Fruit fly (Drosophila melanogaster) whole organism, embryonic: ENCODE data around the gene CG31103.

Source experiments
- BEAF-32 ChIP-seq: fragments of 200-800 bp; sonication (Bioruptor generic); optimal IDR thresholded peaks from 3 replicates; lab custom pipeline; 2017; ENCODE audit warnings: missing biosample characterization, missing genetic modification characterization, mild to moderate bottlenecking, moderate library complexity, missing genetic modification reagents
- CG10147 ChIP-seq: fragments of 200-800 bp; sonication (Bioruptor generic); optimal IDR thresholded peaks from 2 replicates; lab custom pipeline; 2019; ENCODE audit warnings: missing biosample characterization, mild to moderate bottlenecking, missing genetic modification characterization, moderate library complexity
- CG10979 ChIP-seq: fragments of 200-800 bp; sonication (Bioruptor generic); optimal IDR thresholded peaks from 2 replicates; lab custom pipeline; 2018; ENCODE audit warnings: missing biosample characterization, mild to moderate bottlenecking, missing genetic modification characterization, moderate library complexity
- CG12219 ChIP-seq: fragments of 200-800 bp; sonication (Bioruptor generic); optimal IDR thresholded peaks from 3 replicates; lab custom pipeline; 2018; ENCODE audit warnings: missing biosample characterization, mild to moderate bottlenecking, missing genetic modification characterization
- CG13287 ChIP-seq: fragments of 200-800 bp; sonication (Bioruptor generic); IDR thresholded peaks from 2 replicates; pipeline ENCODE4 v1.3.6; 2022; ENCODE audit warnings: missing biosample characterization, missing genetic modification characterization; ENCODE audit not compliant: partially characterized antibody
- CG14860 ChIP-seq: fragments of 200-800 bp; sonication (Bioruptor generic); IDR thresholded peaks from 3 replicates; pipeline ENCODE4 v1.3.6; 2022; ENCODE audit warnings: missing biosample characterization, missing genetic modification characterization; ENCODE audit not compliant: partially characterized antibody
- CG15479 ChIP-seq: fragments of 200-800 bp; sonication (Bioruptor generic); optimal IDR thresholded peaks from 3 replicates; lab custom pipeline; 2019; ENCODE audit warnings: missing biosample characterization, mild to moderate bottlenecking, missing genetic modification characterization, moderate library complexity
- CG17802 ChIP-seq: fragments of 200-800 bp; sonication (Bioruptor generic); optimal IDR thresholded peaks from 2 replicates; lab custom pipeline; 2018; ENCODE audit warnings: missing biosample characterization, mild to moderate bottlenecking, missing genetic modification characterization, moderate library complexity
- CG17912 ChIP-seq: fragments of 200-800 bp; sonication (Bioruptor generic); optimal IDR thresholded peaks from 2 replicates; lab custom pipeline; 2018; ENCODE audit warnings: missing biosample characterization, mild to moderate bottlenecking, missing genetic modification characterization
- CG2712 ChIP-seq: fragments of 200-800 bp; optimal IDR thresholded peaks from 3 replicates; lab custom pipeline; 2019; ENCODE audit warnings: missing biosample characterization, mild to moderate bottlenecking, missing genetic modification characterization, moderate library complexity
- CG33213 ChIP-seq: fragments of 200-800 bp; sonication (Bioruptor generic); optimal IDR thresholded peaks from 3 replicates; lab custom pipeline; 2016; ENCODE audit warnings: missing biosample characterization, missing genetic modification characterization
- CG3847 ChIP-seq: fragments of 200-800 bp; sonication (Bioruptor generic); IDR thresholded peaks from 2 replicates; pipeline ENCODE4 v1.3.6; 2022; ENCODE audit warnings: missing biosample characterization, missing genetic modification characterization
- CG4617 ChIP-seq: fragments of 200-800 bp; sonication (Bioruptor generic); optimal IDR thresholded peaks from 3 replicates; lab custom pipeline; 2016; ENCODE audit warnings: missing biosample characterization, missing genetic modification characterization, borderline replicate concordance
- CG6689 ChIP-seq: fragments of 200-800 bp; sonication (Bioruptor generic); IDR thresholded peaks from 2 replicates; pipeline ENCODE4 v1.3.6; 2022; ENCODE audit warnings: missing biosample characterization, missing genetic modification characterization
- CG6791 ChIP-seq: fragments of 200-800 bp; sonication (Bioruptor generic); IDR thresholded peaks from 3 replicates; pipeline ENCODE4 v1.3.6; 2022; ENCODE audit warnings: missing biosample characterization, missing genetic modification characterization; ENCODE audit not compliant: partially characterized antibody
- CG7357 ChIP-seq: fragments of 200-800 bp; sonication (Bioruptor generic); IDR thresholded peaks from 3 replicates; pipeline ENCODE4 v1.3.6; 2022; ENCODE audit warnings: missing biosample characterization, missing genetic modification characterization
- CG7745 ChIP-seq: fragments of 200-800 bp; sonication (Bioruptor generic); optimal IDR thresholded peaks from 2 replicates; lab custom pipeline; 2018; ENCODE audit warnings: missing biosample characterization, mild to moderate bottlenecking, missing genetic modification characterization, moderate library complexity
- CG9609 ChIP-seq: fragments of 200-800 bp; sonication (Bioruptor generic); optimal IDR thresholded peaks from 3 replicates; lab custom pipeline; 2016; ENCODE audit warnings: missing biosample characterization, missing genetic modification characterization
- CG9797 ChIP-seq: fragments of 200-800 bp; sonication (Bioruptor generic); optimal IDR thresholded peaks from 3 replicates; lab custom pipeline; 2018; ENCODE audit warnings: missing biosample characterization, mild to moderate bottlenecking, missing genetic modification characterization
- D ChIP-seq, 2 experiments: fragments of 200-800 bp in 1 of 2; fragments of >200 bp in 1 of 2; sonication (Bioruptor generic) in 1 of 2; optimal IDR thresholded peaks; 2 replicates in 1 of 2; 3 replicates in 1 of 2; lab custom pipeline; 2017; ENCODE audit warnings: mild to moderate bottlenecking in 1 of 2, missing biosample characterization in 1 of 2, missing genetic modification characterization in 1 of 2, missing genetic modification reagents in 1 of 2
- Dp ChIP-seq: fragments of 200-800 bp; sonication (Bioruptor generic); optimal IDR thresholded peaks from 2 replicates; lab custom pipeline; 2018; ENCODE audit warnings: missing biosample characterization, mild to moderate bottlenecking, missing genetic modification characterization, moderate library complexity
- HmgZ ChIP-seq: fragments of 200-800 bp; sonication (Bioruptor generic); optimal IDR thresholded peaks from 2 replicates; lab custom pipeline; 2018; ENCODE audit warnings: missing biosample characterization, mild to moderate bottlenecking, missing genetic modification characterization
- Scr ChIP-seq: fragments of 200-800 bp; sonication (Bioruptor generic); IDR thresholded peaks from 2 replicates; pipeline ENCODE4 v1.3.6; 2022; ENCODE audit warnings: missing biosample characterization, missing genetic modification characterization; ENCODE audit not compliant: partially characterized antibody
- Side ChIP-seq: fragments of 200-800 bp; sonication (Bioruptor generic); optimal IDR thresholded peaks from 2 replicates; lab custom pipeline; 2016; ENCODE audit warnings: missing biosample characterization, missing genetic modification characterization
- YL-1 ChIP-seq: fragments of 200-800 bp; sonication (Bioruptor generic); optimal IDR thresholded peaks from 3 replicates; lab custom pipeline; 2017; ENCODE audit warnings: missing biosample characterization, mild to moderate bottlenecking, missing genetic modification characterization
- corto ChIP-seq: fragments of 200-800 bp; sonication (Bioruptor generic); optimal IDR thresholded peaks from 2 replicates; lab custom pipeline; 2016; ENCODE audit warnings: missing biosample characterization, mild to moderate bottlenecking, missing genetic modification characterization, moderate library complexity
- crp ChIP-seq, 2 experiments: fragments of 200-800 bp; sonication (Bioruptor generic); optimal IDR thresholded peaks; 2 replicates in 1 of 2; 3 replicates in 1 of 2; lab custom pipeline; 2017; ENCODE audit warnings: missing biosample characterization in 2 of 2, missing genetic modification characterization in 2 of 2, mild to moderate bottlenecking in 1 of 2, moderate library complexity in 1 of 2
- dpn ChIP-seq, 2 experiments: fragments of 200-800 bp; sonication (Bioruptor generic); optimal IDR thresholded peaks; 3 replicates each; lab custom pipeline; 2016; ENCODE audit warnings: missing biosample characterization in 2 of 2, missing genetic modification characterization in 2 of 2
- inv ChIP-seq: fragments of 200-800 bp; sonication (Bioruptor generic); IDR thresholded peaks from 2 replicates; pipeline ENCODE4 v1.3.6; 2022; ENCODE audit warnings: missing biosample characterization, missing genetic modification characterization; ENCODE audit not compliant: partially characterized antibody
- kah ChIP-seq: fragments of 200-800 bp; sonication (Bioruptor generic); optimal IDR thresholded peaks from 2 replicates; lab custom pipeline; 2018; ENCODE audit warnings: missing biosample characterization, mild to moderate bottlenecking, missing genetic modification characterization
- knrl ChIP-seq: fragments of 200-800 bp; sonication (Bioruptor generic); IDR thresholded peaks from 3 replicates; pipeline ENCODE4 v1.3.6; 2022; ENCODE audit warnings: missing biosample characterization, missing genetic modification characterization; ENCODE audit not compliant: partially characterized antibody
- mirr ChIP-seq: fragments of 200-800 bp; sonication (Bioruptor generic); optimal IDR thresholded peaks from 3 replicates; lab custom pipeline; 2018; ENCODE audit warnings: missing biosample characterization, mild to moderate bottlenecking, missing genetic modification characterization
- mld ChIP-seq: fragments of 200-800 bp; sonication (Bioruptor generic); IDR thresholded peaks from 3 replicates; pipeline ENCODE4 v1.3.6; 2022; ENCODE audit warnings: missing biosample characterization, missing genetic modification characterization; ENCODE audit not compliant: partially characterized antibody
- org-1 ChIP-seq: fragments of 200-800 bp; sonication (Bioruptor generic); optimal IDR thresholded peaks from 2 replicates; lab custom pipeline; 2017; ENCODE audit warnings: missing biosample characterization, missing genetic modification characterization
- pan ChIP-seq, 4 experiments: fragments of >200 bp in 3 of 4; fragments of 200-800 bp in 1 of 4; sonication (Bioruptor generic) in 1 of 4; optimal IDR thresholded peaks in 3 of 4; IDR thresholded peaks in 1 of 4; 2 replicates each; pipeline versions ENCODE4 v1.3.6 to Lab custom; 2017 to 2022; ENCODE audit warnings: missing biosample characterization in 2 of 4, missing genetic modification characterization in 2 of 4, mixed read lengths in 1 of 4
- pfk ChIP-seq: fragments of 200-800 bp; sonication (Bioruptor generic); optimal IDR thresholded peaks from 2 replicates; lab custom pipeline; 2018; ENCODE audit warnings: missing biosample characterization, mild to moderate bottlenecking, missing genetic modification characterization, moderate library complexity
- prd ChIP-seq, 3 experiments: fragments of >200 bp in 2 of 3; fragments of 200-800 bp in 1 of 3; sonication (Bioruptor generic) in 1 of 3; optimal IDR thresholded peaks in 2 of 3; IDR thresholded peaks in 1 of 3; 2 replicates in 2 of 3; 3 replicates in 1 of 3; pipeline versions ENCODE4 v1.3.6 to Lab custom; 2017 to 2022; ENCODE audit warnings: missing biosample characterization in 1 of 3, missing genetic modification characterization in 1 of 3
- rib ChIP-seq: fragments of 200-800 bp; sonication (Bioruptor generic); IDR thresholded peaks from 2 replicates; pipeline ENCODE4 v1.3.6; 2022; ENCODE audit warnings: missing biosample characterization, missing genetic modification characterization
- scrt ChIP-seq: fragments of 200-800 bp; sonication (Bioruptor generic); optimal IDR thresholded peaks from 2 replicates; lab custom pipeline; 2018; ENCODE audit warnings: missing biosample characterization, mild to moderate bottlenecking, missing genetic modification characterization, moderate library complexity
- sd ChIP-seq: fragments of 200-800 bp; sonication (Bioruptor generic); optimal IDR thresholded peaks from 3 replicates; lab custom pipeline; 2018; ENCODE audit warnings: missing biosample characterization, mild to moderate bottlenecking, missing genetic modification characterization, moderate library complexity
- sens ChIP-seq: fragments of 200-800 bp; sonication (Bioruptor generic); peaks from one replicate; lab custom pipeline; 2016; ENCODE audit warnings: missing biosample characterization, missing genetic modification characterization
- shn ChIP-seq: fragments of 200-800 bp; sonication (Bioruptor generic); optimal IDR thresholded peaks from 3 replicates; lab custom pipeline; 2016; ENCODE audit warnings: missing biosample characterization, missing genetic modification characterization
- sna ChIP-seq: fragments of 200-800 bp; sonication (Bioruptor generic); IDR thresholded peaks from 2 replicates; pipeline ENCODE4 v1.3.6; 2022; ENCODE audit warnings: missing biosample characterization, missing genetic modification characterization; ENCODE audit not compliant: partially characterized antibody
- stc ChIP-seq: fragments of 200-800 bp; sonication (Bioruptor generic); IDR thresholded peaks from 2 replicates; pipeline ENCODE4 v1.3.6; 2022; ENCODE audit warnings: missing biosample characterization, missing genetic modification characterization
- unpg ChIP-seq: fragments of 200-800 bp; sonication (Bioruptor generic); optimal IDR thresholded peaks from 3 replicates; lab custom pipeline; 2018; ENCODE audit warnings: missing biosample characterization, mild to moderate bottlenecking, missing genetic modification characterization, moderate library complexity
- vfl ChIP-seq: fragments of 200-800 bp; sonication (Bioruptor generic); optimal IDR thresholded peaks from 2 replicates; lab custom pipeline; 2016; ENCODE audit warnings: missing biosample characterization, missing genetic modification characterization

CG31103 gene

dm6 chr3R:25265589-25266201, 46.6 kb downstream of the CG31103 start, which contains the start of the genes GlnRS and RIOK2 (continued):
- TF ChIP-seq pfk (GFP tag; lab: Kevin White, UChicago) (no peak), CG9797 (GFP tag; lab: Kevin White, UChicago) (peak; percentile 94), D (optimal IDR thresholded peaks at IDR 0.05; lab: Kevin White, UChicago) (peak; percentile 24), D (GFP tag; optimal IDR thresholded peaks at IDR 0.05; lab: Kevin White, UChicago) (no peak), vfl (GFP tag; lab: Kevin White, UChicago) (no peak), CG2712 (tag; lab: Kevin White, UChicago) (peak; percentile 48), mld (peak; percentile 91), sens (peak; percentile 71), stc (GFP tag; lab: Robert Waterston, UW) (no peak), CG12219 (GFP tag; lab: Kevin White, UChicago) (no peak), CG4617 (peak; percentile 94), CG7357 (GFP tag; lab: Robert Waterston, UW) (peak; percentile 99), CG17802 (tag; lab: Kevin White, UChicago) (peak; percentile 92), Side (GFP tag; lab: Kevin White, UChicago) (peak; percentile 34), rib (GFP tag; lab: Robert Waterston, UW) (no peak), Dp (peak; percentile 32), crp (GFP tag; optimal IDR thresholded peaks at IDR 0.05; lab: Kevin White, UChicago) (peak in 1 of 2 experiments; percentile 63), dpn (GFP tag; optimal IDR thresholded peaks at IDR 0.05; lab: Kevin White, UChicago) (peak in 1 of 2 experiments; percentile 18), prd (optimal IDR thresholded peaks at IDR 0.05; lab: Kevin White, UChicago) (no peak), prd (GFP tag; IDR thresholded peaks at IDR 0.05; lab: Robert Waterston, UW) (no peak), CG7745 (tag; lab: Kevin White, UChicago) (no peak), inv (GFP tag; lab: Robert Waterston, UW) (peak; percentile 94), kah (GFP tag; lab: Kevin White, UChicago) (peak; percentile 44), corto (GFP tag; lab: Kevin White, UChicago) (no peak), HmgZ (peak; percentile 86), CG17912 (GFP tag; lab: Kevin White, UChicago) (peak; percentile 54), CG6689 (GFP tag; lab: Robert Waterston, UW) (no peak), BEAF-32 (GFP tag; lab: Kevin White, UChicago) (peak; percentile 97), shn (GFP tag; lab: Kevin White, UChicago) (no peak), CG15479 (no peak), sd (peak; percentile 66), Scr (GFP tag; lab: Robert Waterston, UW) (peak; percentile 94), pan (optimal IDR thresholded peaks at IDR 0.05; lab: Kevin White, UChicago) (no peak), pan (GFP tag; optimal IDR thresholded peaks at IDR 0.05 in 1 of 2, IDR thresholded peaks at IDR 0.05 in 1 of 2) (no peak), sna (GFP tag; lab: Robert Waterston, UW) (peak; percentile 93), CG13287 (peak; percentile 99), CG3847 (GFP tag; lab: Robert Waterston, UW) (peak; percentile 45; the same call in 1 of the 2 replicates), CG14860 (GFP tag; lab: Robert Waterston, UW) (peak; percentile 85), org-1 (GFP tag; lab: Kevin White, UChicago) (no peak), CG10147 (GFP tag; lab: Kevin White, UChicago) (no peak), CG6791 (peak; percentile 97), knrl (peak; percentile 95), CG10979 (tag; lab: Kevin White, UChicago) (peak; percentile 1), scrt (GFP tag; lab: Kevin White, UChicago) (peak; percentile 95), CG33213 (peak; percentile 54), YL-1 (GFP tag; lab: Kevin White, UChicago) (peak; percentile 98), mirr (peak; percentile 6), CG9609 (GFP tag; lab: Kevin White, UChicago) (peak; percentile 16), unpg (GFP tag; lab: Kevin White, UChicago) (no peak)
